Worm (Caenorhabditis elegans) whole organism, L4/young adult: ENCODE data around the gene rnf-5.

Experiments
- W03F9.2 ChIP-seq: fragments of 150-350 bp; optimal IDR thresholded peaks from 2 replicates; lab custom pipeline; 2014; ENCODE audit warnings: missing biosample characterization, missing genetic modification characterization
- dao-5 ChIP-seq: sonication (generic microtip); optimal IDR thresholded peaks from 2 replicates; lab custom pipeline; 2016; ENCODE audit warnings: missing genotype, missing genetic modification characterization, moderate library complexity, missing compliant biosample characterization
- him-1 ChIP-seq: sonication (generic microtip); optimal IDR thresholded peaks from 2 replicates; lab custom pipeline; 2016; ENCODE audit warnings: missing genotype, missing genetic modification reagents, missing genetic modification characterization, missing compliant biosample characterization

rnf-5 gene

ce11 chrIII:4115085-4115484, 51.6 kb downstream of the rnf-5 start, which contains the start of gene unc-103:
Gene unc-103, plus strand, starts transcription at chrIII:4115385.
- no peak for TF ChIP-seq him-1 (tag; lab: Kevin White, UChicago)
- TF ChIP-seq dao-5: no peak
- TF ChIP-seq W03F9.2: no peak
